Worm (Caenorhabditis elegans) whole organism, L2 larva: ENCODE data around the gene tdo-2.

Experiments used
- R02D3.7 ChIP-seq: fragments of 150-350 bp; optimal IDR thresholded peaks from 2 replicates; lab custom pipeline; 2014; ENCODE audit warnings: missing biosample characterization, missing genetic modification characterization
- fos-1 ChIP-seq: fragments of 150-350 bp; optimal IDR thresholded peaks from 2 replicates; lab custom pipeline; 2014; ENCODE audit warnings: missing biosample characterization, missing genetic modification characterization
- nhr-10 ChIP-seq: sonication (generic microtip); optimal IDR thresholded peaks from 2 replicates; lab custom pipeline; 2017; ENCODE audit warnings: missing biosample characterization, missing genetic modification characterization
- nhr-12 ChIP-seq: fragments of 150-350 bp; optimal IDR thresholded peaks from 2 replicates; lab custom pipeline; 2014; ENCODE audit warnings: missing biosample characterization, missing genetic modification characterization
- nhr-23 ChIP-seq: fragments of 150-350 bp; optimal IDR thresholded peaks from 2 replicates; lab custom pipeline; 2014; ENCODE audit warnings: missing biosample characterization, missing genetic modification reagents, missing genetic modification characterization
- nhr-237 ChIP-seq: fragments of 150-350 bp; optimal IDR thresholded peaks from 2 replicates; lab custom pipeline; 2014; ENCODE audit warnings: missing biosample characterization, missing genetic modification characterization
- nhr-77 ChIP-seq: fragments of 150-350 bp; optimal IDR thresholded peaks from 2 replicates; lab custom pipeline; 2014; ENCODE audit warnings: missing biosample characterization, missing genetic modification characterization
- skn-1 ChIP-seq: sonication (generic microtip); optimal IDR thresholded peaks from 2 replicates; lab custom pipeline; 2017; ENCODE audit warnings: missing biosample characterization, missing genetic modification characterization
- snpc-4 ChIP-seq: fragments of 150-350 bp; optimal IDR thresholded peaks from 2 replicates; lab custom pipeline; 2014; ENCODE audit warnings: missing biosample characterization, missing genetic modification characterization
- zag-1 ChIP-seq: fragments of 150-350 bp; optimal IDR thresholded peaks from 2 replicates; lab custom pipeline; 2014; ENCODE audit warnings: missing biosample characterization, missing genetic modification characterization

- TF ChIP-seq fos-1 (tag; lab: Kevin White, UChicago): peak; percentile 27
- no peak for TF ChIP-seq nhr-12 (tag; lab: Kevin White, UChicago)
- TF ChIP-seq nhr-77 (tag; lab: Kevin White, UChicago): no peak
- no peak for TF ChIP-seq skn-1 (tag; lab: Kevin White, UChicago)
- no peak for TF ChIP-seq nhr-10 (tag; lab: Kevin White, UChicago)
- no peak for TF ChIP-seq nhr-237 (tag; lab: Kevin White, UChicago)
- TF ChIP-seq nhr-23 (tag; lab: Kevin White, UChicago): no peak
- TF ChIP-seq R02D3.7 (tag; lab: Kevin White, UChicago): no peak
- no peak for TF ChIP-seq zag-1
- peak; percentile 32 for TF ChIP-seq snpc-4
These were observed 6.0 kb upstream of the tdo-2 start, which contains the start of the genes dnc-2 and bcl-7 for ce11 chrIII:5925724-5926123.
